Worm (Caenorhabditis elegans): ENCODE results near the gene mrp-6.
"Not testable (repeated sequence)": the region's sequence is repeated elsewhere in the genome, so short reads cannot be mapped to it uniquely, and the experiment has no call there.

DNA sequence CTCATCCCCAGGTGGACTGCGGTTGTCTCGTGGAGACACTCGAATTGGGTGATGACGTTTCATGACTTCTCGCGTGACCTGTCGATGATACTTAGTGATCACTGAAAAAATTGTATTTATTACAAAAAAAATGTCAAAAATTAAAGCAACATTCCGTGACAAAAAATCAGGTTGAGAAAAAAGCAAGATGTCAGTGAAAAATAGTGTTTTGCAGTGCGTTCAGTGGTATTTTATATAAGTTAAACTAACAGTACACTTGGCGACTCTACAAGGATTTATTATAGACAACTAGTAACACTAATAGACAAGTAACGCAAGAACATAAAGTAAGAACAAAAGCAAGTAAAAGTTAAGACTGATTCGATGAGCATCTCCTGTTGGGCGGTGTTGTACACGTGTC, 13.3 kb upstream of the mrp-6 start, which contains the start of gene F20B6.5:
- TF ChIP-seq tbx-2 (tag; optimal IDR thresholded peaks at IDR 0.05); fkh-10 (GFP tag; optimal IDR thresholded peaks at IDR 0.05); unc-39 (tag; optimal IDR thresholded peaks at IDR 0.05); nhr-11 (tag; optimal IDR thresholded peaks at IDR 0.05); ceh-82 (tag; optimal IDR thresholded peaks at IDR 0.05); pqm-1 (tag; optimal IDR thresholded peaks at IDR 0.05); fos-1 (tag; optimal IDR thresholded peaks at IDR 0.05); ZK546.5 (tag; optimal IDR thresholded peaks at IDR 0.05): not testable (repeated sequence)

All from whole organism, L3 larva.